Worm (Caenorhabditis elegans): Measurements from ENCODE around the gene F11D11.12.
"Not testable (repeated sequence)": the region's sequence is repeated elsewhere in the genome, so short reads cannot be mapped to it uniquely, and the experiment has no call there.

The F11D11.12 gene

ce11 chrV:18754328-18754727 lies 3.8 kb upstream of the F11D11.12 start, which contains the start of gene clec-254:
TSS of gene clec-254 (minus strand) at chrV:18754428.
- TF ChIP-seq tbx-11 (GFP tag; IDR thresholded peaks at IDR 0.05); B0310.2 (tag; optimal IDR thresholded peaks at IDR 0.05); tra-4 (tag; optimal IDR thresholded peaks at IDR 0.05): not testable (repeated sequence)

ce11 chrV:18753036-18753435 lies 2.6 kb upstream of the F11D11.12 start, which contains the start of gene F11D11.6:
TSS of gene F11D11.6 (minus strand) at chrV:18753136.
- TF ChIP-seq sea-1 (GFP tag; conservative IDR thresholded peaks at IDR 0.05) (no peak), aly-1 (tag; optimal IDR thresholded peaks at IDR 0.05) (no peak), hmg-4 (GFP tag; optimal IDR thresholded peaks at IDR 0.05) (no peak), B0310.2 (tag; optimal IDR thresholded peaks at IDR 0.05) (no peak), scrt-1 (GFP tag; IDR thresholded peaks at IDR 0.05) (no peak), F13C5.2 (tag; optimal IDR thresholded peaks at IDR 0.05) (no peak), ceh-13 (GFP tag; optimal IDR thresholded peaks at IDR 0.05) (no peak), tbx-37 (GFP tag; conservative IDR thresholded peaks at IDR 0.05) (no peak), flt-1 (GFP tag; IDR thresholded peaks at IDR 0.05) (no peak), ama-1 (optimal IDR thresholded peaks at IDR 0.05) (no peak)

- TF ChIP-seq scrt-1 (GFP tag; IDR thresholded peaks at IDR 0.05) (no peak), tbx-11 (GFP tag; IDR thresholded peaks at IDR 0.05) (no peak), tbx-37 (GFP tag; conservative IDR thresholded peaks at IDR 0.05) (no peak), pes-1 (GFP tag; IDR thresholded peaks at IDR 0.05) (no peak), B0310.2 (tag; optimal IDR thresholded peaks at IDR 0.05) (no peak), F13C5.2 (tag; optimal IDR thresholded peaks at IDR 0.05) (no peak), hmbx-1 (tag; optimal IDR thresholded peaks at IDR 0.05) (no peak), hnd-1 (tag; optimal IDR thresholded peaks at IDR 0.05) (no peak), ceh-36 (tag; optimal IDR thresholded peaks at IDR 0.05) (no peak), flt-1 (GFP tag; IDR thresholded peaks at IDR 0.05) (no peak), hmg-4 (GFP tag; optimal IDR thresholded peaks at IDR 0.05) (no peak), tra-4 (tag; optimal IDR thresholded peaks at IDR 0.05) (no peak), ets-7 (tag; optimal IDR thresholded peaks at IDR 0.05) (no peak), aly-1 (tag; optimal IDR thresholded peaks at IDR 0.05) (no peak), ceh-13 (GFP tag; optimal IDR thresholded peaks at IDR 0.05) (no peak), ama-1 (optimal IDR thresholded peaks at IDR 0.05) (no peak), sea-1 (GFP tag; conservative IDR thresholded peaks at IDR 0.05) (no peak)
Measured at ce11 chrV:18748726-18749125, 1.8 kb downstream of the F11D11.12 start, which contains the start of gene clec-252. TSS of gene clec-252 (minus strand) at chrV:18748826.

DNA sequence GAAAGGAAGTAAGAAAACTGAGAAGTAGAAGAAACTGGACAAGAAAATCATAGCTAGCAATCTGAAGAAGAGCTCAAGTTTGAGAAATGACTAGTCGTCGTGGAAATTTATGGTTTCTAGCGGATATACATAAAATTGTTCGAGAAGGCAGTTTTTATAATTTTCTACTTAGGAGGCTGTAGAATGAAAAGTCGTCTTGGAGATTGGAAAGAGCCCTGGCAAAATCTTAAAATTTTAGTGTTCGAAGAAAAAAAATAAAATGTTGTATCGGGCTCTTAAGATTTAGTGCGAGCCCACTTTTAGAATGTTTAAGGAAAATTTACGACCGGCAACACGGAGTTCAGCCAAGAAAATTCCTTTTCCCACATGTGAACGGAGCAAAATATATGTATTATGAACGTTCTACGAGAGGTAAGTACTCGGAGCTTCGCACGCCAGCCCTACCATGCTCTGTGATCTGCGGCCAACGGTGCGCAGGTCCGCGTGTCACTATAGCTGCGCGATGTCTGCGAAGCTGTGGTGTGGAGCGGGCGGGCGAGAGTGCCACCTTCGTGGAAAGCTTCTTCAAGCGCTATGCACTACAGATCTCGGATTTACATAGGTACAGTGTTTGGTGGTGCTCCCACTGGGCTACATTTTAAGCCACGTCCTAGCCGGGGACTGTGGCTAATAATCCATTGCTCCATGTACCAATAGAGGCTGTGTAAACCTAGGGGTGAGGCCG lies 3.4 kb downstream of the F11D11.12 start, which contains the start of gene clec-251:
TSS of gene clec-251 (minus strand) at position 51 of the 724 bp plus-strand sequence.
- no peak for TF ChIP-seq ets-7 (tag; optimal IDR thresholded peaks at IDR 0.05)

DNA sequence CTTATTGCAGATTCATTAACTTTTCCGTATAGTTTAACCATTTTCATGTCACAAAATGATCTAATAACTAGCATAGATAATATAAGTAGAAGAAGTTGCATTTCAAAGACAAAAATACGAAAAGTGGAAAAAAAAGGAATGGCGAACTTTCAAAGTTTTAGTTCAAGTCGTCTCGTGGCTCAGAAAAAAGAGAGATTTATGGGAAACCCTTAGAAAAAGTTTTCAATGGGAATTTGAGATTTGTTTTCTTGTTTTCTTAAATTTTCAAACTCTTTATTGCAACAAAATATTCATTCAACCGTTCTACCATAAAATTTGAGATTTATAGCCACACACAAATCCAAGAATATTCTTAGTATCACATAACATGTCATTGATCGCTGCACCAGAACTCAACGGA lies 8.4 kb downstream of the F11D11.12 start, which contains the start of gene clec-250:
TSS of gene clec-250 (minus strand) at position 101 of the 400 bp plus-strand sequence.
- TF ChIP-seq ceh-13 (GFP tag; optimal IDR thresholded peaks at IDR 0.05) (no peak), tbx-11 (GFP tag; IDR thresholded peaks at IDR 0.05) (no peak), pes-1 (GFP tag; IDR thresholded peaks at IDR 0.05) (no peak), scrt-1 (GFP tag; IDR thresholded peaks at IDR 0.05) (no peak), tra-4 (tag; optimal IDR thresholded peaks at IDR 0.05) (no peak), flt-1 (GFP tag; IDR thresholded peaks at IDR 0.05) (no peak), F13C5.2 (tag; optimal IDR thresholded peaks at IDR 0.05) (no peak), ceh-36 (tag; optimal IDR thresholded peaks at IDR 0.05) (no peak), hmbx-1 (tag; optimal IDR thresholded peaks at IDR 0.05) (no peak), hnd-1 (tag; optimal IDR thresholded peaks at IDR 0.05) (no peak), aly-1 (tag; optimal IDR thresholded peaks at IDR 0.05) (no peak), sea-1 (GFP tag; conservative IDR thresholded peaks at IDR 0.05) (no peak), tbx-37 (GFP tag; conservative IDR thresholded peaks at IDR 0.05) (no peak), B0310.2 (tag; optimal IDR thresholded peaks at IDR 0.05) (no peak), ama-1 (optimal IDR thresholded peaks at IDR 0.05) (no peak), hmg-4 (GFP tag; optimal IDR thresholded peaks at IDR 0.05) (no peak), ets-7 (tag; optimal IDR thresholded peaks at IDR 0.05) (no peak)

DNA sequence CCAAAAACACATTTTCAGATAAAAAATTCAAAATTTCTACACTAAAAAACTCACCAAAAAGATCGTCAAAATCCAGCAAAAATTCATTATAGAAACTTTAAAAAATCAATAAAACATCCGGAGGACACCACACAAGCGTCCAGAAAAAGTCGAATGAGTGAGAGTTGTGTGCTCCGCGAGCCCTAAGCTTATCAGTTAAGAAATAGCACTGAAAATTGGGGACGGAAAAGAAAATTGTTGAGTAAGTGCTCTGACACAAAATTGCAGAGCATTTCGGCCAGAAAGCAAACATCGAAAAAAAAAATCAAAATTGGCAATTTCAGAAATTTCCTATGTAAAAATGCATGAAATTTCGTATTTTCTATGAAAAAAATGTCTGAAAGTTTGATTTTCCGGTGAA lies 12.8 kb downstream of the F11D11.12 start:
- TF ChIP-seq ama-1 (optimal IDR thresholded peaks at IDR 0.05) (no peak), hmg-4 (GFP tag; optimal IDR thresholded peaks at IDR 0.05) (no peak), tbx-37 (GFP tag; conservative IDR thresholded peaks at IDR 0.05) (no peak), ceh-36 (tag; optimal IDR thresholded peaks at IDR 0.05) (no peak), tbx-11 (GFP tag; IDR thresholded peaks at IDR 0.05) (no peak), flt-1 (GFP tag; IDR thresholded peaks at IDR 0.05) (no peak), pes-1 (GFP tag; IDR thresholded peaks at IDR 0.05) (no peak), ceh-13 (GFP tag; optimal IDR thresholded peaks at IDR 0.05) (no peak), F13C5.2 (tag; optimal IDR thresholded peaks at IDR 0.05) (no peak), tra-4 (tag; optimal IDR thresholded peaks at IDR 0.05) (no peak), hnd-1 (tag; optimal IDR thresholded peaks at IDR 0.05) (no peak), sea-1 (GFP tag; conservative IDR thresholded peaks at IDR 0.05) (no peak), scrt-1 (GFP tag; IDR thresholded peaks at IDR 0.05) (no peak), aly-1 (tag; optimal IDR thresholded peaks at IDR 0.05) (no peak), hmbx-1 (tag; optimal IDR thresholded peaks at IDR 0.05) (no peak), B0310.2 (tag; optimal IDR thresholded peaks at IDR 0.05) (no peak), ets-7 (tag; optimal IDR thresholded peaks at IDR 0.05) (no peak)

DNA sequence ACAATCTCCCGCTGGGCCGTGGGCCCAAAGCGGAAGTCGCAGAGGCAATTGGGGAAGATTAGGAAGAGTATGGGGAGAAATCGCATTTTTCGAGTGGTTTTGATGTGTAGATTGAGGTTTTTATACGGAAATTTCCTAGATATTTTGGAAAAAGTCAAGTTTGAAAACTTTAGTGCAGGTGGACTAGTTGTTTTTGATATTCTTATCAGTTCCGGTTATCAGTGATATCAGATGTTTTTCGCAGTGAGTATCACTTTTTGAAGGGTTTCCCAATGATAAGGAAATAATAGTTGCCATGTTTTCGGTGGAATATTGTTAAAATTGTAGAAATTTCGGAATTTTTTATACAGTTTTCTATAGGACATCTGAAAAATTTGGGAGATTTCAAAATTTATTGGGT lies 16.1 kb downstream of the F11D11.12 start, which contains the start of gene scl-20:
TSS of gene scl-20 (minus strand) at position 101 of the 400 bp plus-strand sequence.
- no peak for TF ChIP-seq tra-4 (tag; optimal IDR thresholded peaks at IDR 0.05)
- no peak for TF ChIP-seq ama-1 (optimal IDR thresholded peaks at IDR 0.05)
- no peak for TF ChIP-seq hmg-4 (GFP tag; optimal IDR thresholded peaks at IDR 0.05)
- no peak for TF ChIP-seq scrt-1 (GFP tag; IDR thresholded peaks at IDR 0.05)
- no peak for TF ChIP-seq tbx-11 (GFP tag; IDR thresholded peaks at IDR 0.05)
- no peak for TF ChIP-seq sea-1 (GFP tag; conservative IDR thresholded peaks at IDR 0.05)
- TF ChIP-seq F13C5.2 (tag; optimal IDR thresholded peaks at IDR 0.05), result no peak
- TF ChIP-seq hmbx-1 (tag; optimal IDR thresholded peaks at IDR 0.05), result no peak
- TF ChIP-seq pes-1 (GFP tag; IDR thresholded peaks at IDR 0.05), result no peak
- no peak for TF ChIP-seq flt-1 (GFP tag; IDR thresholded peaks at IDR 0.05)
- TF ChIP-seq ceh-36 (tag; optimal IDR thresholded peaks at IDR 0.05), result no peak
- no peak for TF ChIP-seq ceh-13 (GFP tag; optimal IDR thresholded peaks at IDR 0.05)
- TF ChIP-seq tbx-37 (GFP tag; conservative IDR thresholded peaks at IDR 0.05), result no peak
- no peak for TF ChIP-seq ets-7 (tag; optimal IDR thresholded peaks at IDR 0.05)

Measured in whole organism, early embryonic.